Fruit fly (Drosophila melanogaster) whole organism, embryonic: Measurements from ENCODE around the gene pall.

Source experiments
- Ada2b ChIP-seq: fragments of 200-800 bp; sonication (Bioruptor generic); IDR thresholded peaks from 2 replicates; pipeline ENCODE4 v1.3.6; 2022; ENCODE audit warnings: missing biosample characterization, missing genetic modification characterization
- CG10274 ChIP-seq: fragments of 200-800 bp; sonication (Bioruptor generic); optimal IDR thresholded peaks from 3 replicates; lab custom pipeline; 2017; ENCODE audit warnings: missing biosample characterization, mild to moderate bottlenecking, missing genetic modification characterization
- CG12769 ChIP-seq: fragments of 200-800 bp; sonication (Bioruptor generic); optimal IDR thresholded peaks from 2 replicates; lab custom pipeline; 2019; ENCODE audit warnings: missing biosample characterization, mild to moderate bottlenecking, missing genetic modification characterization, moderate library complexity
- CG14441 ChIP-seq: fragments of 200-800 bp; sonication (Bioruptor generic); IDR thresholded peaks from 2 replicates; pipeline ENCODE4 v1.3.6; 2022; ENCODE audit warnings: missing biosample characterization, missing genetic modification characterization
- CG14965 ChIP-seq: fragments of 200-800 bp; sonication (Bioruptor generic); optimal IDR thresholded peaks from 2 replicates; lab custom pipeline; 2016; ENCODE audit warnings: missing biosample characterization, missing genetic modification characterization, borderline replicate concordance
- CG15011 ChIP-seq: fragments of 200-800 bp; sonication (Bioruptor generic); optimal IDR thresholded peaks from 3 replicates; lab custom pipeline; 2018; ENCODE audit warnings: missing biosample characterization, mild to moderate bottlenecking, missing genetic modification characterization
- CG15514 ChIP-seq: fragments of 200-800 bp; sonication (Bioruptor generic); optimal IDR thresholded peaks from 3 replicates; lab custom pipeline; 2017; ENCODE audit warnings: missing biosample characterization, missing genetic modification characterization, mild to moderate bottlenecking, moderate library complexity, missing genetic modification reagents
- CG16813 ChIP-seq: fragments of 200-800 bp; sonication (Bioruptor generic); IDR thresholded peaks from 3 replicates; pipeline ENCODE4 v1.3.6; 2022; ENCODE audit warnings: missing biosample characterization, missing genetic modification characterization; ENCODE audit not compliant: partially characterized antibody
- CG18619 ChIP-seq: fragments of 200-800 bp; sonication (Bioruptor generic); optimal IDR thresholded peaks from 3 replicates; lab custom pipeline; 2017; ENCODE audit warnings: missing biosample characterization, mild to moderate bottlenecking, missing genetic modification characterization
- CG2120 ChIP-seq: fragments of 200-800 bp; sonication (Bioruptor generic); optimal IDR thresholded peaks from 3 replicates; lab custom pipeline; 2016; ENCODE audit warnings: missing biosample characterization, missing genetic modification characterization
- CG2129 ChIP-seq: fragments of 200-800 bp; sonication (Bioruptor generic); IDR thresholded peaks from 2 replicates; pipeline ENCODE4 v1.3.6; 2022; ENCODE audit warnings: missing biosample characterization, missing genetic modification characterization; ENCODE audit not compliant: partially characterized antibody
- CG2202 ChIP-seq: fragments of 200-800 bp; sonication (Bioruptor generic); optimal IDR thresholded peaks from 2 replicates; lab custom pipeline; 2018; ENCODE audit warnings: missing biosample characterization, mild to moderate bottlenecking, missing genetic modification characterization
- CG2678 ChIP-seq: fragments of 200-800 bp; sonication (Bioruptor generic); optimal IDR thresholded peaks from 3 replicates; lab custom pipeline; 2019; ENCODE audit warnings: missing biosample characterization, mild to moderate bottlenecking, missing genetic modification characterization, moderate library complexity
- CG32767 ChIP-seq: fragments of 200-800 bp; sonication (Bioruptor generic); IDR thresholded peaks from 2 replicates; pipeline ENCODE4 v1.3.6; 2022; ENCODE audit warnings: missing biosample characterization, missing genetic modification characterization
- CG3847 ChIP-seq: fragments of 200-800 bp; sonication (Bioruptor generic); IDR thresholded peaks from 2 replicates; pipeline ENCODE4 v1.3.6; 2022; ENCODE audit warnings: missing biosample characterization, missing genetic modification characterization
- CG6791 ChIP-seq: fragments of 200-800 bp; sonication (Bioruptor generic); IDR thresholded peaks from 3 replicates; pipeline ENCODE4 v1.3.6; 2022; ENCODE audit warnings: missing biosample characterization, missing genetic modification characterization; ENCODE audit not compliant: partially characterized antibody
- CG7556 ChIP-seq: fragments of 200-800 bp; sonication (Bioruptor generic); optimal IDR thresholded peaks from 2 replicates; lab custom pipeline; 2017; ENCODE audit warnings: missing biosample characterization, mild to moderate bottlenecking, missing genetic modification characterization
- CG7839 ChIP-seq: fragments of 200-800 bp; sonication (Bioruptor generic); optimal IDR thresholded peaks from 3 replicates; lab custom pipeline; 2018; ENCODE audit warnings: missing biosample characterization, mild to moderate bottlenecking, missing genetic modification characterization, moderate library complexity
- CG7987 ChIP-seq: fragments of 200-800 bp; sonication (Bioruptor generic); optimal IDR thresholded peaks from 2 replicates; lab custom pipeline; 2018; ENCODE audit warnings: missing biosample characterization, mild to moderate bottlenecking, missing genetic modification characterization, moderate library complexity
- CG8924 ChIP-seq: fragments of 200-800 bp; optimal IDR thresholded peaks from 3 replicates; lab custom pipeline; 2019; ENCODE audit warnings: missing biosample characterization, mild to moderate bottlenecking, missing genetic modification characterization, moderate library complexity
- CG9727 ChIP-seq: fragments of 200-800 bp; sonication (Bioruptor generic); optimal IDR thresholded peaks from 3 replicates; lab custom pipeline; 2017; ENCODE audit warnings: missing biosample characterization, mild to moderate bottlenecking, missing genetic modification characterization
- Dip3 ChIP-seq: fragments of 200-800 bp; sonication (Bioruptor generic); optimal IDR thresholded peaks from 3 replicates; lab custom pipeline; 2016; ENCODE audit warnings: missing biosample characterization, missing genetic modification characterization
- Gsc ChIP-seq: fragments of 200-800 bp; sonication (Bioruptor generic); IDR thresholded peaks from 2 replicates; pipeline ENCODE4 v1.3.6; 2022; ENCODE audit warnings: missing biosample characterization, missing genetic modification characterization
- Max ChIP-seq: fragments of 200-800 bp; sonication (Bioruptor generic); optimal IDR thresholded peaks from 2 replicates; lab custom pipeline; 2016; ENCODE audit warnings: missing biosample characterization, mild to moderate bottlenecking, missing genetic modification characterization
- Nf-YA ChIP-seq: fragments of 200-800 bp; sonication (Bioruptor generic); IDR thresholded peaks from 2 replicates; pipeline ENCODE4 v1.3.6; 2022; ENCODE audit warnings: missing biosample characterization, missing genetic modification characterization
- Oaz ChIP-seq: fragments of 200-800 bp; sonication (Bioruptor generic); IDR thresholded peaks from 2 replicates; pipeline ENCODE4 v1.3.6; 2022; ENCODE audit warnings: missing biosample characterization, missing genetic modification characterization
- Sin3A ChIP-seq: fragments of >200 bp; optimal IDR thresholded peaks from 2 replicates; lab custom pipeline; 2018
- Taf1 ChIP-seq: fragments of 200-800 bp; sonication (Bioruptor generic); IDR thresholded peaks from 2 replicates; pipeline ENCODE4 v1.3.6; 2022; ENCODE audit warnings: missing biosample characterization, missing genetic modification characterization
- bsh ChIP-seq, 2 experiments: fragments of 200-800 bp; sonication (Bioruptor generic); optimal IDR thresholded peaks; 2 replicates each; lab custom pipeline; 2017 to 2018; ENCODE audit warnings: mild to moderate bottlenecking in 2 of 2, missing biosample characterization in 2 of 2, missing genetic modification characterization in 2 of 2, moderate library complexity in 1 of 2
- cg ChIP-seq: fragments of 200-800 bp; sonication (Bioruptor generic); optimal IDR thresholded peaks from 3 replicates; lab custom pipeline; 2019; ENCODE audit warnings: missing biosample characterization, mild to moderate bottlenecking, missing genetic modification characterization, moderate library complexity
- da ChIP-seq: fragments of 200-800 bp; sonication (Bioruptor generic); optimal IDR thresholded peaks from 2 replicates; lab custom pipeline; 2016; ENCODE audit warnings: missing biosample characterization, missing genetic modification characterization
- danr ChIP-seq: fragments of 200-800 bp; sonication (Bioruptor generic); IDR thresholded peaks from 2 replicates; pipeline ENCODE4 v1.3.6; 2022; ENCODE audit warnings: missing biosample characterization, missing genetic modification characterization
- gcm2 ChIP-seq: fragments of 200-800 bp; sonication (Bioruptor generic); optimal IDR thresholded peaks from 2 replicates; lab custom pipeline; 2016; ENCODE audit warnings: missing biosample characterization, missing genetic modification characterization
- gfzf ChIP-seq: fragments of 200-800 bp; sonication (Bioruptor generic); optimal IDR thresholded peaks from 2 replicates; lab custom pipeline; 2016; ENCODE audit warnings: missing biosample characterization, mild to moderate bottlenecking, missing genetic modification characterization, moderate library complexity
- ham ChIP-seq: fragments of 200-800 bp; sonication (Bioruptor generic); IDR thresholded peaks from 2 replicates; pipeline ENCODE4 v1.3.6; 2022; ENCODE audit warnings: missing biosample characterization, missing genetic modification characterization
- hth ChIP-seq: fragments of >200 bp; optimal IDR thresholded peaks from 2 replicates; lab custom pipeline; 2017; ENCODE audit warnings: inconsistent platforms
- jigr1 ChIP-seq: fragments of 200-800 bp; sonication (Bioruptor generic); IDR thresholded peaks from 3 replicates; pipeline ENCODE4 v1.3.6; 2022; ENCODE audit warnings: missing biosample characterization, missing genetic modification characterization
- jumu ChIP-seq: fragments of 200-800 bp; sonication (Bioruptor generic); optimal IDR thresholded peaks from 3 replicates; lab custom pipeline; 2016; ENCODE audit warnings: missing biosample characterization, missing genetic modification characterization
- kni ChIP-seq: fragments of 200-800 bp; sonication (Bioruptor generic); optimal IDR thresholded peaks from 3 replicates; lab custom pipeline; 2017; ENCODE audit warnings: mild to moderate bottlenecking, missing biosample characterization, missing genetic modification reagents, missing genetic modification characterization
- knrl ChIP-seq: fragments of 200-800 bp; sonication (Bioruptor generic); IDR thresholded peaks from 3 replicates; pipeline ENCODE4 v1.3.6; 2022; ENCODE audit warnings: missing biosample characterization, missing genetic modification characterization; ENCODE audit not compliant: partially characterized antibody
- lilli ChIP-seq: fragments of 200-800 bp; sonication (Bioruptor generic); optimal IDR thresholded peaks from 3 replicates; lab custom pipeline; 2016; ENCODE audit warnings: missing biosample characterization, missing genetic modification characterization
- lmd ChIP-seq: fragments of 200-800 bp; sonication (Bioruptor generic); IDR thresholded peaks from 2 replicates; pipeline ENCODE4 v1.3.6; 2022; ENCODE audit warnings: missing biosample characterization, missing genetic modification characterization
- mld ChIP-seq: fragments of 200-800 bp; sonication (Bioruptor generic); IDR thresholded peaks from 3 replicates; pipeline ENCODE4 v1.3.6; 2022; ENCODE audit warnings: missing biosample characterization, missing genetic modification characterization; ENCODE audit not compliant: partially characterized antibody
- nerfin-1 ChIP-seq: fragments of 200-800 bp; sonication (Bioruptor generic); optimal IDR thresholded peaks from 3 replicates; lab custom pipeline; 2019; ENCODE audit warnings: missing biosample characterization, mild to moderate bottlenecking, missing genetic modification characterization, moderate library complexity
- nmo ChIP-seq: fragments of 200-800 bp; sonication (Bioruptor generic); optimal IDR thresholded peaks from 2 replicates; lab custom pipeline; 2018; ENCODE audit warnings: missing biosample characterization, mild to moderate bottlenecking, missing genetic modification characterization, moderate library complexity
- pan ChIP-seq, 4 experiments: fragments of >200 bp in 3 of 4; fragments of 200-800 bp in 1 of 4; sonication (Bioruptor generic) in 1 of 4; optimal IDR thresholded peaks in 3 of 4; IDR thresholded peaks in 1 of 4; 2 replicates each; pipeline versions ENCODE4 v1.3.6 to Lab custom; 2017 to 2022; ENCODE audit warnings: missing biosample characterization in 2 of 4, missing genetic modification characterization in 2 of 4, mixed read lengths in 1 of 4
- schlank ChIP-seq: fragments of 200-800 bp; sonication (Bioruptor generic); optimal IDR thresholded peaks from 2 replicates; lab custom pipeline; 2018; ENCODE audit warnings: missing biosample characterization, mild to moderate bottlenecking, missing genetic modification characterization
- sim ChIP-seq: fragments of 200-800 bp; sonication (Bioruptor generic); IDR thresholded peaks from 2 replicates; pipeline ENCODE4 v1.3.6; 2022; ENCODE audit warnings: missing biosample characterization, missing genetic modification characterization
- slp2 ChIP-seq: fragments of 200-800 bp; sonication (Bioruptor generic); optimal IDR thresholded peaks from 2 replicates; lab custom pipeline; 2016; ENCODE audit warnings: missing biosample characterization, missing genetic modification characterization
- sob ChIP-seq: fragments of 200-800 bp; sonication (Bioruptor generic); IDR thresholded peaks from 2 replicates; pipeline ENCODE4 v1.3.6; 2022; ENCODE audit warnings: missing biosample characterization, missing genetic modification characterization

pall gene

dm6 chr3L:9468261-9468890 lies 19.2 kb downstream of the pall start (continued):
- TF ChIP-seq CG3847 (GFP tag; lab: Robert Waterston, UW) (no peak), CG12769 (tag; lab: Kevin White, UChicago) (peak; percentile 27), CG10274 (GFP tag; lab: Kevin White, UChicago) (no peak), sim (no peak), CG8924 (tag; lab: Kevin White, UChicago) (peak; percentile 27), Nf-YA (no peak), gfzf (GFP tag; lab: Kevin White, UChicago) (no peak), Dip3 (GFP tag; lab: Kevin White, UChicago) (no peak), bsh (GFP tag; optimal IDR thresholded peaks at IDR 0.05; lab: Kevin White, UChicago) (peak in 1 of 2 experiments; percentile 32), lilli (GFP tag; lab: Kevin White, UChicago) (peak; percentile 27), schlank (no peak), danr (GFP tag; lab: Robert Waterston, UW) (no peak), nmo (GFP tag; lab: Kevin White, UChicago) (peak; percentile 38), cg (GFP tag; lab: Kevin White, UChicago) (no peak), CG2678 (tag; lab: Kevin White, UChicago) (peak; percentile 73), Oaz (GFP tag; lab: Robert Waterston, UW) (no peak), da (no peak), Ada2b (GFP tag; lab: Robert Waterston, UW) (no peak), kni (GFP tag; lab: Kevin White, UChicago) (no peak), CG6791 (GFP tag; lab: Robert Waterston, UW) (no peak), CG15514 (GFP tag; lab: Kevin White, UChicago) (peak; percentile 3), Sin3A (lab: Kevin White, UChicago) (no peak), CG16813 (no peak), CG2120 (peak; percentile 66), lmd (GFP tag; lab: Robert Waterston, UW) (0 out of 2 replicates have a peak, but pooled peaks have one; percentile 26), CG9727 (GFP tag; lab: Kevin White, UChicago) (peak; percentile 28), CG18619 (GFP tag; lab: Kevin White, UChicago) (peak; percentile 13), hth (lab: Kevin White, UChicago) (no peak), Max (GFP tag; lab: Kevin White, UChicago) (peak; percentile 14), CG7556 (GFP tag; lab: Kevin White, UChicago) (peak; percentile 56), nerfin-1 (tag; lab: Kevin White, UChicago) (no peak), Taf1 (GFP tag; lab: Robert Waterston, UW) (no peak), jigr1 (GFP tag; lab: Robert Waterston, UW) (no peak), pan (optimal IDR thresholded peaks at IDR 0.05; lab: Kevin White, UChicago) (no peak), pan (GFP tag; optimal IDR thresholded peaks at IDR 0.05 in 1 of 2, IDR thresholded peaks at IDR 0.05 in 1 of 2) (no peak), jumu (GFP tag; lab: Kevin White, UChicago) (no peak), gcm2 (GFP tag; lab: Kevin White, UChicago) (no peak), mld (GFP tag; lab: Robert Waterston, UW) (no peak), knrl (GFP tag; lab: Robert Waterston, UW) (no peak), CG2129 (GFP tag; lab: Robert Waterston, UW) (no peak), slp2 (GFP tag; lab: Kevin White, UChicago) (no peak), CG7987 (GFP tag; lab: Kevin White, UChicago) (no peak), CG32767 (GFP tag; lab: Robert Waterston, UW) (no peak), CG15011 (peak; percentile 14), CG2202 (no peak), ham (GFP tag; lab: Robert Waterston, UW) (no peak), sob (no peak; the same call in 1 of the 2 replicates), CG14441 (no peak), CG14965 (GFP tag; lab: Kevin White, UChicago) (no peak), Gsc (GFP tag; lab: Robert Waterston, UW) (no peak), CG7839 (tag; lab: Kevin White, UChicago) (peak; percentile 62)
